Worm (Caenorhabditis elegans) whole organism, L2 larva: ENCODE measurements around the gene daf-5.

ENCODE experiments used
- lin-13 ChIP-seq: fragments of 150-350 bp; optimal IDR thresholded peaks from 2 replicates; lab custom pipeline; 2014; ENCODE audit warnings: missing biosample characterization, missing genetic modification reagents, missing genetic modification characterization
- lsy-2 ChIP-seq, 2 experiments: fragments of 150-350 bp in 1 of 2; sonication (generic microtip) in 1 of 2; optimal IDR thresholded peaks; 2 replicates each; lab custom pipeline; 2014 to 2017; ENCODE audit warnings: missing biosample characterization in 2 of 2, missing genetic modification characterization in 2 of 2
- nhr-21 ChIP-seq: fragments of 150-350 bp; optimal IDR thresholded peaks from 2 replicates; lab custom pipeline; 2014; ENCODE audit warnings: missing biosample characterization, missing genetic modification characterization
- zag-1 ChIP-seq: fragments of 150-350 bp; optimal IDR thresholded peaks from 2 replicates; lab custom pipeline; 2014; ENCODE audit warnings: missing biosample characterization, missing genetic modification characterization

- TF ChIP-seq lin-13 (GFP tag; lab: Kevin White, UChicago) (no peak), zag-1 (tag; lab: Kevin White, UChicago) (no peak), nhr-21 (tag; lab: Kevin White, UChicago) (no peak), lsy-2 (tag; optimal IDR thresholded peaks at IDR 0.05; lab: Kevin White, UChicago) (no peak)
These were observed 34.8 kb upstream of the daf-5 start for ce11 chrII:14086931-14087330.
